Fruit fly (Drosophila melanogaster): Measurements from ENCODE around the gene CG7924.

The CG7924 gene

DNA sequence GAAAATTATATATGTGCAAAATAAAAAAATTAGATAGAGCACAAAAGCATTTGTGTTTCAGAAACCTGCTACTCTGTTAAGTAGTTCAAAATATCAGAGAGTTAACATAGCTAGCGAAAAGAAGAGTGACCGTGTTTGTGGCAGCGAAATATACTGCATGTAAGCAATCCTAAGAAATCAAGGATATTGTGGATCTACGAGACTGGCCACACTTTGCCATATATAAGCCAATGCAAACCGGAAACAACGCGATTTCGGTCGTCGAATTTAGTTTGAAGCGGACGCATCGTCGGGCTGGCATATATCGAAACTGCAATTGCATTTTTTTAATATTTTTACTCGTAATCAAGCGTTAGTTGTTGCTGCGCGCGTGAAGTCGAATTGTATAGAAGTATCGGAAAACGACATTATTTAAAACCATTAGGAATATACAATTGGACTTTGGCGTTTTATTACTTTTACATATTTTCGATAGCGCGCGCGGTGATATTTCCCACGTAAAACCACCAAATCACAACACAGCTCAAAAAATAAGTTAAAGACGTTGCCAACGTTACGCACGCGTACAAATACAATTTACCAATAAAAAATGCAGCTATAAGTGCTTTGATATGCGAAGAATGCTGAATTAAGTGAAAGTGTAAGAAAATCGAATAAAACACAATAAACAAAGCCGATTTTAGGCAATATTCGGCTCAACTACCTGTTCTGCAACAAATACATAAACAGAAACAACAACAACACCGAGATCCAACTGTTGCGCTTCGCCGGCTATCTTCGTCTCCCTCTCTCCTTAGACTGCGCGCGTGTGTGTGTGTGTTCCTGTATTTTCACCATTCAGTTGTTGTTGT is 42.4 kb upstream of the CG7924 start, which contains the start of gene nuf:
Gene nuf, plus strand, starts transcription at position 246 of the 851 bp plus-strand sequence.
- TF ChIP-seq CG6854 (GFP tag; optimal IDR thresholded peaks at IDR 0.05), result peak; percentile 89
- no peak for TF ChIP-seq Ets21C (GFP tag; optimal IDR thresholded peaks at IDR 0.05)
- TF ChIP-seq CG10669 (GFP tag; optimal IDR thresholded peaks at IDR 0.05), result peak; percentile 58
- TF ChIP-seq fd85E (GFP tag; optimal IDR thresholded peaks at IDR 0.05), result peak; percentile 33
- peak in 1 of 2 experiments; percentile 24 for TF ChIP-seq ss (GFP tag; optimal IDR thresholded peaks at IDR 0.05)
- TF ChIP-seq Sox14 (GFP tag; optimal IDR thresholded peaks at IDR 0.05), result peak; percentile 34
- no peak for TF ChIP-seq dsx (GFP tag; optimal IDR thresholded peaks at IDR 0.05; ENCODE audit: poor library complexity, severe bottlenecking)
- TF ChIP-seq lz (GFP tag; optimal IDR thresholded peaks at IDR 0.05), result peak; percentile 12
- TF ChIP-seq CG16779 (tag; optimal IDR thresholded peaks at IDR 0.05), result peak; percentile 0
- TF ChIP-seq CG9139 (GFP tag; optimal IDR thresholded peaks at IDR 0.05), result peak; percentile 73
- TF ChIP-seq salr (GFP tag; optimal IDR thresholded peaks at IDR 0.05), result no peak
- TF ChIP-seq CG3919 (GFP tag; optimal IDR thresholded peaks at IDR 0.05), result peak; percentile 80
- peak; percentile 74 for TF ChIP-seq CG6163 (GFP tag; IDR thresholded peaks at IDR 0.05)
- peak; percentile 2 for TF ChIP-seq Smox (GFP tag; optimal IDR thresholded peaks at IDR 0.05)
- TF ChIP-seq Eip75B (GFP tag; optimal IDR thresholded peaks at IDR 0.05), result peak; percentile 21
- TF ChIP-seq CG8119 (GFP tag; IDR thresholded peaks at IDR 0.05), result peak; percentile 39; the same call in 1 of the 3 replicates
- peak; percentile 59 for TF ChIP-seq vri (GFP tag; optimal IDR thresholded peaks at IDR 0.05)
- TF ChIP-seq eg (GFP tag; IDR thresholded peaks at IDR 0.05), result peak; percentile 69; the same call in 2 of the 3 replicates
- TF ChIP-seq CG34406 (GFP tag; optimal IDR thresholded peaks at IDR 0.05), result no peak
- TF ChIP-seq CG6276 (GFP tag; optimal IDR thresholded peaks at IDR 0.05), result peak; percentile 37
- TF ChIP-seq Met (GFP tag; optimal IDR thresholded peaks at IDR 0.05), result peak; percentile 38
- no peak for TF ChIP-seq net (GFP tag; optimal IDR thresholded peaks at IDR 0.05)
- TF ChIP-seq CG11762 (GFP tag; optimal IDR thresholded peaks at IDR 0.05; ENCODE audit: insufficient read depth), result peak; percentile 0
- no peak for TF ChIP-seq Sox15 (GFP tag; optimal IDR thresholded peaks at IDR 0.05)
- no peak for TF ChIP-seq achi (GFP tag; optimal IDR thresholded peaks at IDR 0.05)
- peak; percentile 23 for TF ChIP-seq Eip93F (GFP tag; optimal IDR thresholded peaks at IDR 0.05)
- peak; percentile 23 for TF ChIP-seq CG3032 (tag; optimal IDR thresholded peaks at IDR 0.05)
- peak; percentile 38 for TF ChIP-seq cyc (GFP tag; optimal IDR thresholded peaks at IDR 0.05)
- peak; percentile 30 for TF ChIP-seq Sox102F (GFP tag; optimal IDR thresholded peaks at IDR 0.05)
- TF ChIP-seq spab (GFP tag; optimal IDR thresholded peaks at IDR 0.05), result no peak
- peak; percentile 22 for TF ChIP-seq CG7368 (GFP tag; optimal IDR thresholded peaks at IDR 0.05)
- peak; percentile 49 for TF ChIP-seq CG6808 (GFP tag; optimal IDR thresholded peaks at IDR 0.05)
- no peak for TF ChIP-seq CG15336 (GFP tag; IDR thresholded peaks at IDR 0.05)
- TF ChIP-seq Lpt (GFP tag; optimal IDR thresholded peaks at IDR 0.05), result no peak
- TF ChIP-seq topi (GFP tag; optimal IDR thresholded peaks at IDR 0.05), result peak; percentile 57
- peak; percentile 44 for TF ChIP-seq esn (GFP tag; optimal IDR thresholded peaks at IDR 0.05)
- no peak for TF ChIP-seq CG4318 (GFP tag; optimal IDR thresholded peaks at IDR 0.05)
- TF ChIP-seq Hr38 (GFP tag; optimal IDR thresholded peaks at IDR 0.05), result no peak
- peak; percentile 70 for TF ChIP-seq Eip78C (GFP tag)

DNA sequence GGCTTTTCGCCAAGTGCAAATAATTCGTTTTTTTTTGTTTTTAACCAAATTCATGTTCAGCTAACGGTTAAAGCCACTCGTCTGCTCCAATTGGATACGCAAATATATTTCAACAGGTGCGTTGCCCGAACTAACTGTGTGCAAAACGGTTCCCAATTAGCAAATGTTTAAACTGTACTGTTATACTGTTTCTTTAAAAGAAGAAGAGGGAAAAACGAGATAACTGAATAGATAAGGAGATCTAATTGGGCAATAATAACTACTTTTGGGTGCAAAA is 41.9 kb upstream of the CG7924 start:
- TF ChIP-seq CG11294 (GFP tag; IDR thresholded peaks at IDR 0.05) (no peak), net (GFP tag; optimal IDR thresholded peaks at IDR 0.05) (no peak), Sox15 (GFP tag; optimal IDR thresholded peaks at IDR 0.05) (no peak), Lpt (GFP tag; optimal IDR thresholded peaks at IDR 0.05) (no peak), achi (GFP tag; optimal IDR thresholded peaks at IDR 0.05) (no peak), vri (GFP tag; optimal IDR thresholded peaks at IDR 0.05) (no peak)
